Fruit fly (Drosophila melanogaster): ENCODE data around the gene Ubc7.
A peak's percentile ranks its signal among the peaks of the same experiment; 100 is the strongest.

Ubc7 gene

DNA sequence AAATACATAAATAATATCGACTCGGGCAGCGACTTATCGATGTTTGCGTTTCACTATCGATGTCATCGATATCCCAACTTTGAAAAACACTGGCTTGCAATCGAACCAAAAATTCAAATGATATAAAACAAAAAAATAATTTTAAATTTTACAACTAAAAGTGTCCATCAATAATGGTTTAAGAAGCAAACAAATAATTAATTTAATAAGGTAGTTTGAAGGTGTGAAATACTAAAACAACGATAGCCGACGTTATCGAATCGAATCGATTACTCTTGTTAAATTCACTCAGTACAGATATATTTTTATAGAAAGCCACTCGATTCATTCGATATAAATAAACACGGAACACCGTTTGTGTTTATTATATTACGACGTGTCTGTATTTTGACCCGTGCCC, at the start of gene Ubc7, which contains the start of gene SMC3:
Gene Ubc7, plus strand, starts transcription at position 260 of the 400 bp plus-strand sequence.
Gene SMC3, minus strand, starts transcription at position 22 of the 400 bp plus-strand sequence.
- TF ChIP-seq noc (tag; optimal IDR thresholded peaks at IDR 0.05), result no peak

DNA sequence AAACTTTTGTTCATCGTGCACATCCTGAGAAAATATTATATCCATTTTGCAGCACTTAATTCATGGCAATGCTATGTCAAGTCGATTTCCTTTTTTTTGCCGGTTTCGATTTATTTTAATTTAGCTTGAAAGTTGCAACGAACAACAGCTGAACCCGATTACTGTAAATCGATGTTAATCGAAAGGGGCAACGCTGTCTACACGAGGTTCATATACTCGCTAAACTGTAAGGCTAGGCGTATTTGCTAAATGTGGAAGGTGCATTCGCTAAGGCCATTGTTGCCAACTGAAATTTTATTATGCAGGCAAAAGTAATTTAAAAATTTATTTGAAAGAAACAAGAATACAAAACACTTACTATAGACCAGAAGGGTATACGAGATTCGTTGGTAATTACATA, 46.1 kb upstream of the Ubc7 start, which contains the start of gene CG9902:
Gene CG9902, minus strand, starts transcription at position 131 of the 400 bp plus-strand sequence.
- no peak for TF ChIP-seq noc (tag; optimal IDR thresholded peaks at IDR 0.05)

DNA sequence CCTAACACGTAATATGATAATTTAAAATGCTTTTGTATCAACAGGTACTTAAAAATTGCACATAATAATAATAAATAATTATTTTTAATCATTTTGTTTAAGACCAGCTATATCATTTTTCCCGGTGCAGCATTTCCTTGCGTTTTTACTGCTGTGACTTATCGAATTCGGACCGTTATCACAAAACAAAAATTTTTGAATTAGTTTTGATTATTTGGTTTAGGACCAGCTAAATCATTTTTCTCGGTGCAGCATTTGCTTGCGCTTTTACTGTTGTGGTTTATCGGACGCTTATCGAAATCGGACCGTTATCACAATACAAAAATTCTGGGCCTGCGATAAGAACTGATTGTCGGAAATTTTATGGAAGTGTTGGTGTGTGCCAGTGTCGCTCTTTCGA, 40.9 kb upstream of the Ubc7 start:
- TF ChIP-seq noc (tag; optimal IDR thresholded peaks at IDR 0.05), result peak; percentile 62

DNA sequence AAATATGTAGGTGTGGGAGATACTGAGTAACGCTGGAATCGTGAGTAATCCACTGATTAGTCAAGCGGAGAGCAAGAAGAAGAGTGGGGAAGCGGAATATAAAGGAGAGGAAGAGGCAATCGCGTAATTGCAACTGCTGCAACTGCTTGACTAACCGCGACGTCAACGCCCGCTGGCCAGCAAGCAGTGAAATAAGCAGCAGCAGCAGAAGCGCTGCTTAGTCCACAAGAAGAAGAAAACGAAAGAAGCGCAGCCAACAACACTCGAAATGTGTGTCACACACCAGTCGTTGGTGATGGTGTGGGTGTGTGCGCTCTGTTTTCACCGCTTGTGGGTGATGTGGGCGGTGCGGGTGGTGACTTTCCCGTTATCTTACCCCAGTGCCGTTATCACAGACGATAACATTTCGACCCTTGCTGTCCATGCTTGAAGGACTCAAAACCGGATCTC, 40.5 kb upstream of the Ubc7 start:
- no peak for TF ChIP-seq noc (tag; optimal IDR thresholded peaks at IDR 0.05)

DNA sequence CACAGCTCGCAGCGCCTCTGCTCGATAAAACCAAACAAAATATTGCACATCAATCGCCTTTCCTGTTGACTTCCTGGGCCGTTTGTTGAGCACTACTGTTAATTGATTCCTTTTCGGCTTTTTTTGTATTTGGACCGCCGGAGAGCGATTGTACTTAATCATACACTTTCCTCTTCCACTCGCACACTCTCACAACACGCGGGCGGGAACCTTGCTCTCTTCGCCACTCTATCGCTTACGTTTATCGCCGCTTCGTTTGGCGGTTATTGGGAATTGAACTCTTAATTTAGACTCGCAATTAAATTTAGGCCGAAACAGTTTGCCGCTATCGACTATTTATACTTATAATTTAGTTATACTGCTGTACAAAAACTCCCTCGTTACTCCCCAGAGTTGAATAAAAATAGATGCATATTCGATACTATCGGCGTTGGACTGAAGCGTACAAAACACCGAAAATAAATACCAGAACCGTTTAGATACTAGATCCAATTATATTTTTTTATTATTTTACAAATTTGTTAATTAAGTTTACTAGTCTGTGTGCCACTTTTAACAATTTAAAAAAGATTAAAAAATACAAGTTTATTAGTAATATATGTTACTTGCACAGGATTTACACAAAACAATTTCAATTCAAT, 39.8 kb upstream of the Ubc7 start, which contains the start of gene Arp2:
Gene Arp2, minus strand, starts transcription at position 427 of the 641 bp plus-strand sequence.
- TF ChIP-seq noc (tag; optimal IDR thresholded peaks at IDR 0.05), result no peak

DNA sequence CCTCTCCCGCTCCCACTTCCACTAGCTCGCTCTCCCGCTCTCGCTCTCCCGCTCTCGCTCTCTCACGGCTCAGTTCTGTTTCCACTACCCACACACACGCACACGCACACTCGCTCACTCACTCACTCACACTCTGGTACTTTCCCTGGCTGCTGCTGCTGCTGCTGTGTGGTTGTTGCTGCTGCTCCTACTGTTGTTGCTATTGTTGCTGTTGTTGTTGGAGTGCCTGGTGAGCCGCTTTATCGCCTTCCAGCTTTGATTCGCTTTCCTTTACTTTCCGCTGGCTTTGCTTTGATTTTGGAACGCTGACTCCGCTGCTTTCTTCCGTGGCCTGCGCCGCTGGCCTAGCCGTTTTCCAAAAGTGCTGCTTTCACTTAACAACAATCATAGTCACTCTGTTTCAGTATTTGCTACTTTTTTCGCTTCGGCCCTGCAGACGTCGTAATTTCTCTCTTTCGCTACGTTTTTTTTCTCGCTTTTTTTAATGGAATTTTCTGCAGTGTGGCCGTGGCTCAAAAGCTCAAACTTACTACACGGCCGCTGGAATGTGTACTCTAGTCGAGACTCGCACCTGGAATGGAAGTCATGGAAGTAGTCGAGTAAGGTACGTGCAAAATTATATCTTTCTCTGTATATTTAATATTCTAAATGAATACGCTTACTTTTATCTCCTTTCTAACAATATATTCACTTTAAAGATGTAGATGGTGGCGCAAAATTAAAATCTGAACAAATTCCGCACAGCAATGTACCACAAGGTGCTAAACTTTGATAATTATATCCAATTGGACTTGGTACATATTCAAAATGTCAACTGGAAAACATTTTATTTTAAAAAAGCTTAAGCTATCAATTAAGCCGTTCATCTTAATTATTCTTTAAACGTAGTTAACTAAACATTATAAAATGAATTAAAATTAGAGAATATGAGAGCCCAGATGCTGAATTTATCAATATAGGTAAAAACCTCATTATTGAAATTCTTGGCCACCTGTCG, 33.7 kb upstream of the Ubc7 start, which contains the start of gene Pp2B-14D:
Gene Pp2B-14D, minus strand, starts transcription at position 503 of the 997 bp plus-strand sequence.
- peak; percentile 44 for TF ChIP-seq noc (tag; optimal IDR thresholded peaks at IDR 0.05)

DNA sequence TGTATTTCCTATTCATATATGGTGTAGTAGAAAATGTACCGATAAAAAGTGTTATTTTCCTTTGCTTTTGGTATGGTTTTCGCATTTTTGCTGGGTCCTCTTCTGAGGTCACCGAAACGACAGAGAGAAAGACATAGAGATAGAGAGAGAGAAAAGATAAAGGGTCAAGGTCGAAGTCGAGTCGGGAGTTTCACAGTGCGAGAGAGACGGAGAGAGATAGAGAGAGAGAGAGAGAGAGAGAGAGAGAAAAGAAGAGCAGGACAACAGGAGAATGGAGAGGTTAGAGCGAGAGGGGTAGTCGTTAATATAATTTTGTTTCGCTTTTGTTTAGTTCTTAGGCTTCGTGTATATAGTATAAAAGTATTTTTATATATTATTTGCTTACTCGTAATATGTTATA, 31.2 kb upstream of the Ubc7 start:
- no peak for TF ChIP-seq noc (tag; optimal IDR thresholded peaks at IDR 0.05)

DNA sequence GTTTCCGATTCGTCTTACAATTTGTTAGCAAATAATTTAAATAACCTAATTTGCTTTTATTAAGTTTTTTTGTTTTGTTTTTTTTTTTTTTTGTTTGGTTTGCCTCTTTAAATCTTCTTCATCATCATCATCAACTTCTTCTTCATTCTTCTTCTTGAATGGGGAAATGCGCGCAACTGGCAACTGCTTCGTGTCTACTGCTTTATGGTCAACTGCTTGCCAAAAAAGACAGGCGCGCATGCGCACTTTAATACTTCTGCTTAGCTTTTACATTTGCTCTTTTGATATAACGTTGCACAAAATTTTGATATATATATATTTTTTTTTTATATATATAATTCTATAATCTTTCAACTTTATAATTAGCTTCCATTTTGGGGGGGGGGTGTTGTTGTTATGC, 28.1 kb upstream of the Ubc7 start:
- no peak for TF ChIP-seq noc (tag; optimal IDR thresholded peaks at IDR 0.05)

DNA sequence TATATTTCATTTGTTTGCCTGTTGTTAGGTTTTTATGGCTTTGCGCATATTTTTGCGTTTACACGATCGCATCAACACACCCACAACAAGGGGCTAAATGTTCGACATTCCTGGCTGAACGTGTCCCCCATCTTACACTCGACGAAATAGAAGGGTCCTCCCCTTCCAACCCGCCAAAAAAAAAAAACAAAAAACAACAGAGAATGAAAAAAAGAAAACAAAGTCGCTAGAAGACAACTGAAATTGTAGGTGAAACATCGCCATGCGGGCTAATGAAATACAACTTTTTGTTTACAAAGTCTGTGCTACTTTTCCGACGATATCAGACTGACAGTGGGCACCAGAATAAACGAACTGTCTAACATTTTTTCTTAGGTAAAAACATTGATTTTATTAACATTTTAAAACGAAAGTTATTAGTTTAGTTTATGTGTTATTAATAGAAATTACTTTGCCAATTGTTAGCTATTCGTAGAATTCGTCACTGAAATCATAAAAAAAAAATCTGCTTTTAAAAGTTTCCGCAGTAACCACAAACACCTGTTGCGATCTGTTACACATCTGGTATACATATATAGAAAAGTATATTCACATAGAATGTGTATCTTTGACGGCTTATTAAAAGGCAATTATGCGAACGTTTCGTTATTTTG, 22.8 kb upstream of the Ubc7 start:
- no peak for TF ChIP-seq noc (tag; optimal IDR thresholded peaks at IDR 0.05)

DNA sequence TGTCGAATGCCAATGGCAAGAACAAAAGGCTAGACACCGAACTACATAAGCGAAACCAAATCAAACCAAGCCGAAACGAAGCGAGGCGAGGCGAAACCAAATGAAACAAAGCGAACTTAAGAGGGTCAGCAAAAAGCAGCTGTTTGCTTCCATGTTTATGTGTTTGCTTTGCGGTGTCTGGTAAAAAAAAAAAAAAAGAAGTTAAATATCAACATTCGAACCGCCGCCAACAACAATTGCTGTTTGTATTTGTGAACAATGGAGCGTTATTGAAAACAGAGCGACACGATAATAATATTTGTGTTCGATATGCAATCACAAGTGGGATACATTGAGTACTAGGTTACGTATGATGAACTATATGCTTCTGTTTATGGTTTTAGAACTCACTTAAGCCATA, 19.8 kb upstream of the Ubc7 start:
- TF ChIP-seq noc (tag; optimal IDR thresholded peaks at IDR 0.05), result no peak

DNA sequence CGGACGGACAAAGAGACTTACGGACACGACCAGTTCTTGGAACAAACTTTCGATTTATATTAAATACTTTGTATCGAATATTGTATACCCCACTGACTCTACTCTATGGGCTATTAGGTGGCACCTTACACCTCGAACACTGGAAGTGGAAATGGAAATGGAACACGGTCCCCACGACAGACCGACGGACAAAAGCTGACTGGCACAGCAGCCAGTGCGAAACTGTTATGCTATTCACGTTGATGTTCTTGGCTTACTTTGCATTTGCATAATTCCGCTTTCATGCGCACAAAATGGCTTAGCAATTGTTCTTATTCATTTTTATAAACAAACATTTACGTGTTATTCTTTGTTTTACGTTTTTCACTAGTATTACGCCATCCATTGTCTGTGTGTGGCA, 19.4 kb upstream of the Ubc7 start:
- no peak for TF ChIP-seq noc (tag; optimal IDR thresholded peaks at IDR 0.05)

DNA sequence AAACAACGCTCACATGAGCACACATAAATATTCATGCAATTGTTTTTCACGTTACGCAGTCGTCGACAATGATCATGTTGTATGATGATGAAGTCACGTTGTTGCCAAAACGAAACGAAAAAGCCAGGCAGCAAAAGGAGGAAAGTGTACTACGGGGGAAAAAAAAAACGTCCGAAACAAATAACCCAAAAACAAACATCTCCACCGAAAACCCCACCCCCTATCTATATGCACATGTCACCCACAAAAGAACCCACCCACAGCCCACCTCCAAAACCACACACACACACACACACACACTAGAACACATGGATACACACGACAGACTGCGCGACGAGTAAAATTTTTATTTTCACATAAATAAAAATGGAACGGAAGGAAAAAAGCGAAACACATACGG, 18.4 kb upstream of the Ubc7 start:
- no peak for TF ChIP-seq noc (tag; optimal IDR thresholded peaks at IDR 0.05)

DNA sequence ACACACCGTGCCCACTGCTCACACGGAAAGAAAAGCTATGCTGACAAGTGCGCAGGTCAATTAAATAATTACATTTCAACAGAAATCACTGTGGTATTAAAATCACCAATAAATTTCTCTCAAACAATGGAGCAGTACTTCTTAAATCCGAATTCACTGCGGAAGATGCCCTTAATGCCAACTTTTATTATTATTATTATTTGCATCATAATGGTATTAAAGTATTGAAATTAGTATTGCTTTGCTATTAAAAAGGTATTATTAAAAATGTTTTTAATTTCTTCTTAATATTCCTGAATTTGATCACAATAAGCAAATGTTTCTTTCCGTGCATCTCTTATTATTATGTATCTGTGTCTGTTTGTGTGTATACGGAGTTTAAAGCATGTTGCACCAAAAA, 13.5 kb upstream of the Ubc7 start:
- TF ChIP-seq noc (tag; optimal IDR thresholded peaks at IDR 0.05), result no peak

DNA sequence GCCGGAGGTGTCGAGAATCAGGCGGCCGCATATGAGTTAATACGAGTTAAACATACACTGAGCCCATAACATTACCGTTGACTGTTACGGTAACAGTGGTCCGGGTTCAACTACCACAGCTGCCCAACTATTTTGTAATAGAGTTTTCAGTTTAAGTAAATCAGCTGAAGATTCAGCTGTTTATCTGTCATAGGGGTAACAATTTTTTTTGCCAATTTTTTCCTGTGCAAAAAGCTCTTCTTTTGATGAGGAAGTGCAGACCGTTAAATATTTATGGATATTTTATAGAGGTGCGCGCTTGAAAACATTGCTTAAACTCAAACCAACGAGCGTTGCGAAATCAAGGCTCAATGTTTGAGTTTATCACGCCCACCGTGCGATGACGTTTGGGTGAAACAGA, 11.8 kb upstream of the Ubc7 start:
- TF ChIP-seq noc (tag; optimal IDR thresholded peaks at IDR 0.05), result no peak

DNA sequence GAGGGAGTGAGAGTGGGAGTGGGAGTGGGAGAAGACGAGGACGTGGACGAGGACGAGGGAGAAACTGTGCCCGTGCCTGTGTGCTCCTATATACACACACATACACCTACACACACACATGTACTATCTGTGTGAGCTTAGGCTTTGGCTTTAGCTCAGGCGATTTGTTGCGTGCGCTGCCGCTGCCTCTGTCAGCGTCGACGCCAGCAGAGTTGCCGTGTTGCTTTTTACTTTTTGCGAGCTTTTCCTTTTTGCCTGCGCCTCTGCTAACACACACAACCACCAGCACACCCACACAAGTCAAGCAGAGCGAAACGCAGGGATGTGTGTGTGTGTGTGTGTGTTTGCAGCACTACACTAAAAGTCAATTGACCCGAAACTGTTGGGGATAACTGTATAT, 11.3 kb upstream of the Ubc7 start:
- TF ChIP-seq noc (tag; optimal IDR thresholded peaks at IDR 0.05), result no peak

DNA sequence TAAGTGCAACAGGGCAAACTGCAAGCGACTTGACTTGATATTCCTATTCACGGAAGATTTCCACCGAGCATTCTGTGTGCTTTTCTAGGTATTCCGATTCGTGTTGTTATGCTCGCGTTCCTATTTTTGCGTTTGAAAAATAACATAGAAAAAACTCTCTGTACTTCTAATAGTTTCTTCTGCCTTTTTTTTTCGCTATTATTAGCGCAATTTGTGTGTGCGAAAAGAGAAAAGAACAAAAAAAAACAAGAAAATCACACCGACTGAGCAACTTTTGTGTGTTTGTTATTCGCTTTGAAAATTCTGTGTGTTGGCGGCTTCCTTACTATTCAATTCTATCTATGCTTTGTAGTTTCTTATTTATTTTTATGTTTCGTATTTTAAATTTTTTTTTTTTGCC, 9.7 kb upstream of the Ubc7 start:
- TF ChIP-seq noc (tag; optimal IDR thresholded peaks at IDR 0.05), result no peak
